Worm (Caenorhabditis elegans) whole organism, mixed stage, embryonic: ENCODE results near the gene bgnt-1.1.

Experiments
- M03D4.4 ChIP-seq: sonication (generic microtip); optimal IDR thresholded peaks from 2 replicates; lab custom pipeline; 2017; ENCODE audit warnings: mild to moderate bottlenecking, missing genetic modification characterization, missing compliant biosample characterization
- bed-3 ChIP-seq: fragments of 200-800 bp; sonication (Bioruptor generic); optimal IDR thresholded peaks from 3 replicates; lab custom pipeline; 2018; ENCODE audit warnings: mild to moderate bottlenecking, missing genetic modification characterization, moderate library complexity, missing compliant biosample characterization
- blmp-1 ChIP-seq: fragments of 150-350 bp; optimal IDR thresholded peaks from 2 replicates; lab custom pipeline; 2014; ENCODE audit warnings: missing biosample characterization, missing genetic modification characterization
- ceh-39 ChIP-seq: fragments of 150-350 bp; optimal IDR thresholded peaks from 2 replicates; lab custom pipeline; 2014; ENCODE audit warnings: missing biosample characterization, missing genetic modification characterization
- ceh-43 ChIP-seq: fragments of 200-800 bp; sonication (Bioruptor generic); optimal IDR thresholded peaks from 2 replicates; lab custom pipeline; 2018; ENCODE audit warnings: mild to moderate bottlenecking, missing genetic modification characterization, moderate library complexity, missing compliant biosample characterization
- ceh-83 ChIP-seq: fragments of 200-800 bp; sonication (Bioruptor generic); optimal IDR thresholded peaks from 2 replicates; lab custom pipeline; 2018; ENCODE audit warnings: mild to moderate bottlenecking, missing genetic modification characterization, missing compliant biosample characterization
- ces-1 ChIP-seq: fragments of 150-350 bp; optimal IDR thresholded peaks from 2 replicates; lab custom pipeline; 2014; ENCODE audit warnings: missing biosample characterization, missing genetic modification reagents, missing genetic modification characterization
- cnd-1 ChIP-seq: fragments of 200-800 bp; sonication (Bioruptor generic); optimal IDR thresholded peaks from 2 replicates; lab custom pipeline; 2018; ENCODE audit warnings: mild to moderate bottlenecking, missing genetic modification characterization, missing compliant biosample characterization
- drap-1 ChIP-seq: fragments of 200-800 bp; sonication (Bioruptor generic); optimal IDR thresholded peaks from 3 replicates; lab custom pipeline; 2018; ENCODE audit warnings: mild to moderate bottlenecking, missing genetic modification characterization, missing compliant biosample characterization
- elt-1 ChIP-seq: sonication (generic microtip); optimal IDR thresholded peaks from 2 replicates; lab custom pipeline; 2017; ENCODE audit warnings: missing genetic modification characterization, mild to moderate bottlenecking, missing compliant biosample characterization, antibody characterized with exemption, moderate library complexity, borderline replicate concordance; ENCODE audit not compliant: insufficient read depth
- elt-3 ChIP-seq: fragments of 150-350 bp; optimal IDR thresholded peaks from 2 replicates; lab custom pipeline; 2014; ENCODE audit warnings: missing biosample characterization, missing genetic modification characterization
- flh-1 ChIP-seq: fragments of 200-800 bp; sonication (Bioruptor generic); optimal IDR thresholded peaks from 2 replicates; lab custom pipeline; 2018; ENCODE audit warnings: mild to moderate bottlenecking, missing genetic modification characterization, moderate library complexity, missing compliant biosample characterization
- ham-2 ChIP-seq: fragments of 200-800 bp; sonication (Bioruptor generic); optimal IDR thresholded peaks from 2 replicates; lab custom pipeline; 2018; ENCODE audit warnings: mild to moderate bottlenecking, missing genetic modification characterization, missing compliant biosample characterization
- hlh-1 ChIP-seq: fragments of 150-350 bp; optimal IDR thresholded peaks from 2 replicates; lab custom pipeline; 2014; ENCODE audit warnings: missing biosample characterization, missing genetic modification reagents, missing genetic modification characterization
- lin-13 ChIP-seq: fragments of 150-350 bp; optimal IDR thresholded peaks from 2 replicates; lab custom pipeline; 2014; ENCODE audit warnings: missing biosample characterization, missing genetic modification characterization
- lin-32 ChIP-seq: fragments of 200-800 bp; sonication (Bioruptor generic); optimal IDR thresholded peaks from 2 replicates; lab custom pipeline; 2018; ENCODE audit warnings: mild to moderate bottlenecking, missing genetic modification characterization, missing compliant biosample characterization
- lsy-2 ChIP-seq: fragments of 150-350 bp; optimal IDR thresholded peaks from 2 replicates; lab custom pipeline; 2014; ENCODE audit warnings: missing biosample characterization, missing genetic modification characterization
- mab-5 ChIP-seq: fragments of 150-350 bp; optimal IDR thresholded peaks from 2 replicates; lab custom pipeline; 2014; ENCODE audit warnings: missing biosample characterization, missing genetic modification characterization
- mep-1 ChIP-seq: fragments of 150-350 bp; optimal IDR thresholded peaks from 2 replicates; lab custom pipeline; 2017; ENCODE audit warnings: missing biosample characterization, missing genetic modification reagents, missing genetic modification characterization, inconsistent platforms
- mls-2 ChIP-seq: sonication (generic microtip); optimal IDR thresholded peaks from 2 replicates; lab custom pipeline; 2016; ENCODE audit warnings: mild to moderate bottlenecking, missing genetic modification characterization, moderate library complexity, missing compliant biosample characterization
- nhr-12 ChIP-seq: fragments of 150-350 bp; optimal IDR thresholded peaks from 2 replicates; lab custom pipeline; 2014; ENCODE audit warnings: missing biosample characterization, missing genetic modification characterization
- nhr-2 ChIP-seq: fragments of 150-350 bp; optimal IDR thresholded peaks from 2 replicates; lab custom pipeline; 2014; ENCODE audit warnings: missing biosample characterization, missing genetic modification characterization
- nhr-237 ChIP-seq: fragments of 150-350 bp; optimal IDR thresholded peaks from 2 replicates; lab custom pipeline; 2014; ENCODE audit warnings: missing biosample characterization, missing genetic modification characterization
- nhr-28 ChIP-seq: fragments of 150-350 bp; optimal IDR thresholded peaks from 2 replicates; lab custom pipeline; 2014; ENCODE audit warnings: missing biosample characterization, missing genetic modification characterization
- pha-4 ChIP-seq: fragments of 150-350 bp; optimal IDR thresholded peaks from 2 replicates; lab custom pipeline; 2018; ENCODE audit warnings: missing biosample characterization, missing genetic modification reagents, missing genetic modification characterization
- sem-2 ChIP-seq: fragments of 200-800 bp; sonication (Bioruptor generic); optimal IDR thresholded peaks from 2 replicates; lab custom pipeline; 2018; ENCODE audit warnings: mild to moderate bottlenecking, missing genetic modification characterization, missing compliant biosample characterization
- snpc-4 ChIP-seq: fragments of 150-350 bp; optimal IDR thresholded peaks from 2 replicates; lab custom pipeline; 2014; ENCODE audit warnings: missing biosample characterization, missing genetic modification characterization
- tbx-8 ChIP-seq: fragments of 200-800 bp; sonication (Bioruptor generic); optimal IDR thresholded peaks from 2 replicates; lab custom pipeline; 2018; ENCODE audit warnings: mild to moderate bottlenecking, missing genetic modification characterization, moderate library complexity, missing compliant biosample characterization
- unc-120 ChIP-seq: sonication (generic microtip); optimal IDR thresholded peaks from 2 replicates; lab custom pipeline; 2017; ENCODE audit warnings: missing genetic modification characterization, missing compliant biosample characterization; ENCODE audit not compliant: poor library complexity, severe bottlenecking
- unc-39 ChIP-seq: fragments of 150-350 bp; optimal IDR thresholded peaks from 2 replicates; lab custom pipeline; 2014; ENCODE audit warnings: missing biosample characterization, missing genetic modification characterization
- unc-62 ChIP-seq: fragments of 150-350 bp; optimal IDR thresholded peaks from 2 replicates; lab custom pipeline; 2014; ENCODE audit warnings: missing biosample characterization, missing genetic modification reagents, missing genetic modification characterization
- zip-8 ChIP-seq: fragments of 150-350 bp; optimal IDR thresholded peaks from 2 replicates; lab custom pipeline; 2014; ENCODE audit warnings: missing biosample characterization, missing genetic modification characterization
- ztf-11 ChIP-seq: fragments of 150-350 bp; optimal IDR thresholded peaks from 2 replicates; lab custom pipeline; 2014; ENCODE audit warnings: missing biosample characterization, missing genetic modification characterization

The bgnt-1.1 gene

DNA sequence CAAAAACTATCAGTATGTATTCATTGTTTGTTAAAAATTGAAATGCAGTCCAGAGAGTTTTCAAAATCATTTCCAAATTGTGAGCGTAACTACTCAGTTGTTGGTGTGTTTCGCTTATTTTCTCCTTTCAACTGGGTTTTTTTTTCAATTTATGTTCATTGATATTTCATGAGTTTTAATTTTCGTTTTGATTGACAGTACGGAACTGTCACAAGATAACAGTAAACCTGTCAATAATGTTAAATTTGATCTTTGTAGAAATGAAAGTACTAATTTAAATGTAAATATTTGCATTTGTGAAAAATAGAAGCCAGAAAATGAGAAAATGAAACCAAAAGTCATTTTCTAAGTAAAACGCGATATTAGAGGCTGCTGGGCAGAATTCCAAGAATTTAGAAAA lies 10.0 kb upstream of the bgnt-1.1 start:
- TF ChIP-seq lin-32 (no peak), flh-1 (GFP tag; lab: Kevin White, UChicago) (no peak), M03D4.4 (tag; lab: Kevin White, UChicago) (no peak), sem-2 (GFP tag; lab: Kevin White, UChicago) (no peak), ceh-83 (GFP tag; lab: Kevin White, UChicago) (no peak)
- TF ChIP-seq, all 35 proteins: peak for 0

DNA sequence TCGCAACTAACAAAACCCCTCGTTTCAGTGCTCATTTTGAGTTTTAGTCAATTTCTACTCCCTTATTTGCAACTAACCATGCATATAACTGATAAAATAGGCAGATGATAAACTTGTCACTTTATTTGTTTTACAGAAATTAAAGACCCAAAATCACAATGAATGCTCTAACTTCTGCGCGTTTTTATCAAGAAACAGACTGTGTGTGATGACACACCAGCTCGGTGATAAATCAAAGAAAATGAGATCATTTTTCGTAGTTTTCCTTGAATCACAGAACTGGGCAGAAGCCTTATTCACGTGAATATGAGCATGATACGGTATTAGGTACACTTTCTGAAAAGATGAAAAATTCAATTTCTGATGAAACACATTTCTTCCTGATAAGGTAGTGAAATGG lies 9.5 kb upstream of the bgnt-1.1 start:
- TF ChIP-seq lin-13 (tag; lab: Kevin White, UChicago) (no peak), blmp-1 (tag; lab: Kevin White, UChicago) (no peak), bed-3 (no peak), lsy-2 (tag; lab: Kevin White, UChicago) (no peak), hlh-1 (tag; lab: Kevin White, UChicago) (no peak), pha-4 (tag; lab: Kevin White, UChicago) (no peak), unc-62 (GFP tag; lab: Kevin White, UChicago) (no peak), unc-120 (no peak), mep-1 (tag; lab: Kevin White, UChicago) (no peak), unc-39 (tag; lab: Kevin White, UChicago) (no peak), ceh-39 (tag; lab: Kevin White, UChicago) (no peak), mab-5 (no peak), drap-1 (GFP tag; lab: Kevin White, UChicago) (no peak), zip-8 (tag; lab: Kevin White, UChicago) (no peak), mls-2 (tag; lab: Kevin White, UChicago) (no peak)
- TF ChIP-seq, all 35 proteins: peak for 0

DNA sequence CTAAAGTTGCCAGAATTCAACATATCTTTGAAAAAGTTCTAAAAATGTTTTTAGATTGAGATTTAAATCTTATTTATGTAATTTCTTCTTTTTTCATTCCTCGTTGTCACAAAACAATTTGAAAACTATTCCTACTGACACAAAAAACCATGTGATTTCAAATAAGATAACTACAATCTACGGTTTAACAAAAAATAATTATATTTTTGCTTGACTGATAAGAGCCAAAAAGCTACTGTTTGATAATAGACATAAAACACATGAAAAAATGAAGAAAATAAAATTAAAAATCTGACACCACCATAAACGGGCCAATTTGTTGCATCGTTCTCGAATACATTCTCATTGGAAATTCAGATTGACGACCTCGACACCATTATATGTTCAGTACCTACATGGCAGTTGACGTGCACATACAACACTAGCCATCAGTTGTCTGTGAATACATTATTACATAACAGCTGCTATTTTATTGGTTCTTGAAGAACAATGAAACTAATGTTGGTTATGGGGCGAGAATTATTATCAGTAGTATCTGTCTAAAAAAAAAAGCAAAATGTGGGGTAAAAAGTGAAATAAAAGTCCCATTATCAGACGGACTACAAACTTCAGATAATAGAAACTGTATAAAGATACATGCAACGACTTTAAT lies 8.5 kb upstream of the bgnt-1.1 start, which contains the start of gene ugt-43:
Gene ugt-43 (plus strand): TSS at position 602 of the 652 bp plus-strand sequence.
- TF ChIP-seq mls-2 (tag; lab: Kevin White, UChicago) (no peak), hlh-1 (tag; lab: Kevin White, UChicago) (no peak), blmp-1 (tag; lab: Kevin White, UChicago) (no peak), ceh-43 (GFP tag; lab: Kevin White, UChicago) (no peak), ham-2 (GFP tag; lab: Kevin White, UChicago) (no peak), unc-39 (tag; lab: Kevin White, UChicago) (no peak)
- TF ChIP-seq, all 35 proteins: peak for 0

DNA sequence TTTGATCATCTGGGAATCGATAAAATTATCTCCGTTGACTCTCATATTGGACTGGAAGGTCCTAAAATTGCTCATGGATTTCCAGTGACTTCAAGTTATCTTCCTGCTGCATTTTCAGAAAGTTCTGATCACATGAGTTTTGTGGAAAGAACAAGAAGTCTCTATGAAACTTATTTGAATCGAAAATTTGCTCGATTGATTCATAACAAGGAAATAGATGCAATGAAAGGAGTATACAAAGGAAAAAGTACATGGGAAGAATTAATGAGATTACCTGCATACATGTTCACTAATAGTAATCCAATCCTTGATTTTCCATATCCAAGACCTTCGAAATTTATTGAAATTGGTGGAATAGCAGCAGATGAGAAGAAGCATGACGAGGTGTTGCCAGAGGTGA lies 6.8 kb upstream of the bgnt-1.1 start:
- TF ChIP-seq ceh-43 (GFP tag; lab: Kevin White, UChicago) (no peak), tbx-8 (no peak), elt-1 (no peak), ztf-11 (tag; lab: Kevin White, UChicago) (no peak), mab-5 (no peak), unc-120 (no peak), M03D4.4 (tag; lab: Kevin White, UChicago) (no peak), zip-8 (tag; lab: Kevin White, UChicago) (no peak)

DNA sequence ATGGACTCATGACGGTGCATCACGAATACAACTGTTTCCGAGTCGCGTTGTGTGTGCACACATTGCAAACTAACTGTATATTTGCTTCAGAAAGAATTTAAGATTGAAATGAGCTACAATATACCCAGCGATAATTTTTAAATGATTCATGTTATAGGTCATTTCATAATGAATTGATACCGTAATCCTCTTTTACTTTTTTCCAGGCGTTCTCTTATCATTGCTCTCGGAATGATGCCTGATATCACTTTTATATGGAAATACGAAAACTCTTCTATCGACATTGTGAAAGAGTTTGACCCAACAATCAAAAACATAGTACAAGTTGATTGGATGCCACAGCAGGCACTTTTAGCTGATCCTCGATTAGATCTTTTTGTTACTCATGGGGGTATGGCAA lies 6.2 kb upstream of the bgnt-1.1 start:
- no peak for TF ChIP-seq elt-3 (tag; lab: Kevin White, UChicago)
- TF ChIP-seq ceh-43 (GFP tag; lab: Kevin White, UChicago), result no peak
- no peak for TF ChIP-seq lsy-2 (tag; lab: Kevin White, UChicago)
- no peak for TF ChIP-seq cnd-1 (tag; lab: Kevin White, UChicago)
- TF ChIP-seq unc-120, result no peak
- no peak for TF ChIP-seq ces-1 (GFP tag; lab: Kevin White, UChicago)
- no peak for TF ChIP-seq mls-2 (tag; lab: Kevin White, UChicago)
- TF ChIP-seq nhr-237, result no peak
- TF ChIP-seq flh-1 (GFP tag; lab: Kevin White, UChicago), result no peak
- no peak for TF ChIP-seq nhr-12

DNA sequence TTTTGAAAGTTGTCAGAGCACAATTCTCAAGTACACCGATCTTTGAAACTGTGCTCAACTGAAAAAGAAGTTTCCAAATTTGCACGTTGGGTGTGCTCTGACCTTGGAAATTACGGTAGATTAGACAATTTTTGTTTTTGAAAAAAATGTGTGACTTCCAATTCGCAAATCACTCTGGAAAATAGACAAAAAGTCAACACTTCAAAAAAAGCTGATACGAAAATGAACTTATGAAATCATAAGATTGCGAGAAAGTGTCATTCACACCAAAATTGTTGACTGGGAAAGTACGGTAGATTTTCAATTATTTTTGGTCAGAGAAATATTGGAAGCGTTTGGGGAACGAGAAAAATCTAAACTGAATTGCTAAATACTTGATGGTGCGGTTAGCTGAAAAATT lies 5.2 kb upstream of the bgnt-1.1 start:
- TF ChIP-seq nhr-28 (tag; lab: Kevin White, UChicago) (no peak), nhr-2 (tag; lab: Kevin White, UChicago) (no peak), snpc-4 (tag; lab: Kevin White, UChicago) (no peak), nhr-12 (no peak), lsy-2 (tag; lab: Kevin White, UChicago) (no peak), ham-2 (GFP tag; lab: Kevin White, UChicago) (no peak), elt-1 (no peak), mep-1 (tag; lab: Kevin White, UChicago) (no peak)
- TF ChIP-seq, all 35 proteins: peak for 0
